Worm (Caenorhabditis elegans) whole organism, midembryonic: Measurements from ENCODE around the gene T25G12.13.

Experiments
- T22C8.4 ChIP-seq: fragments of 200-800 bp; sonication (Bioruptor generic); IDR thresholded peaks from 2 replicates; pipeline ENCODE4 v1.3.6; 2022; ENCODE audit warnings: missing genetic modification characterization, missing compliant biosample characterization
- flt-1 ChIP-seq: fragments of 200-800 bp; sonication (Bioruptor generic); IDR thresholded peaks from 2 replicates; pipeline ENCODE4 v1.3.6; 2022; ENCODE audit warnings: missing genetic modification characterization, missing compliant biosample characterization
- tab-1 ChIP-seq: fragments of 200-800 bp; sonication (Bioruptor generic); IDR thresholded peaks from 2 replicates; pipeline ENCODE4 v1.3.6; 2022; ENCODE audit warnings: missing genetic modification characterization, missing compliant biosample characterization
- ztf-23 ChIP-seq: fragments of 200-800 bp; sonication (Bioruptor generic); IDR thresholded peaks from 2 replicates; pipeline ENCODE4 v1.3.6; 2022; ENCODE audit warnings: missing genetic modification reagents, missing genetic modification characterization, missing compliant biosample characterization

DNA sequence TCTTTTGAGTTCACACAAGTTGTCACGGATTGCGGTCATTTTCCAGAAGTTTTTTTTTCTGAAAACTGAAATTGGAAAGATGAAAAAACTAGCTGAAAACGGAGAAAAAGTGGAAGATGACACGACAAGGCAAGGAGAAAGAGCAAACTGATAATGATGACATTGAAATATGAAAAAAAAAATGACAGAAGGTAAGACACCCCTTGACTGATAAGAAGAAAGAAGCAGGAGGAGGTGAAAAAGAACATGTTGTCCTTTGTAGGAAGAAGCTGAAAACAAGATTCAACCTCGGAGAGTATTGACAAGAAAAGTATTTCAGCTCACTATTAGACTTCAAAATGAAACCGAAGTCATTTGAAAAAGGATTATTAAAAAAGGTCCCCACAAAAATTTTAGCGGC, 48.1 kb upstream of the T25G12.13 start, which contains the start of gene B0302.5:
- TF ChIP-seq flt-1 (GFP tag; lab: Robert Waterston, UW) (no peak), T22C8.4 (no peak), ztf-23 (GFP tag; lab: Robert Waterston, UW) (no peak), tab-1 (GFP tag; lab: Robert Waterston, UW) (no peak)
